Fruit fly (Drosophila melanogaster) whole organism: ENCODE results near the gene CG42404.

Experiments
- psq ChIP-seq: fragments of >200 bp; optimal IDR thresholded peaks from 2 replicates; lab custom pipeline; 2017
- usp ChIP-seq: fragments of >200 bp; optimal IDR thresholded peaks from 2 replicates; lab custom pipeline; 2017; ENCODE audit warnings: missing biosample characterization, missing genetic modification characterization, mixed read lengths

DNA sequence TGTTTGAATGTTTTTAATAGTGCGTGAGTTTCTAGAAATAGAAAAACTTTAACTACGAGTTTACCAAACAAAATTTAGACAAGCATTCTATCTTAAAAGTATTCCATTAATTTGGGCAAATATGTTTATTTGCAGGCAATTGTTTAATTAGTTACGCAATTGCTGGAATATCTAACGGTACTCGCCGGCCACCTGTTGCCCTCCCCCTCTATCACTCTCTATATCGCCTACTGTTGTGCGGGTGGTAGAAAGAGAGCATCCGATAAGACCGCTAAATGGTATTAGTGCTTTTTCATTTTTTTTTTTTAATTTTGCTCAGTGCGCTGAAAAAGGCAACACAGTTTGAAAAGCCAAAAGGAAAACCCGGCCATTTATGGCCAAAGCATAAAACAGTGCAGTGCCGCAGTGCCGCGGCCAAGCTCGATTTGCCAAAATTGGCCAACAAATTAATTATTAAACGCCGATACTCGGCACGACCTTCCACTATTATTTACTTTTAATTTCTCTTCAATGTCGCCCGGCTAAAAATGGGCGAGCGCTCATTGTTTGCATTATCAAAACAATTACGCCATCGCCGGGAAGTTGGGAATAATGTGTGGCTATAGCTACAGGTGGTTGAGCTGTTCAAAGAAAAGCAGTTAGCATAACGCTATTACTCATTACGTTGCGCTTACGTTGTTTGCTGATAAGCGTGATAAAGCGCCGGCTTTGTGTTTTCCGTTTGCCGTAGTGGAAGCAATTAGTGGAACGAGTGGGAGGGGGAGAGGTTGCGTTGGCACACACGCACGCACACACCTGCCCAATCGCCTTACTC is 40.1 kb downstream of the CG42404 start:
- TF ChIP-seq psq (lab: Kevin White, UChicago) (no peak), usp (no peak)
